Worm (Caenorhabditis elegans) whole organism, young adult: Measurements from ENCODE around the gene npr-4.

Experiments used
- B0035.1 ChIP-seq: sonication (generic microtip); optimal IDR thresholded peaks from 2 replicates; lab custom pipeline; 2016; ENCODE audit warnings: missing genetic modification characterization, mild to moderate bottlenecking, missing compliant biosample characterization, missing genotype, missing genetic modification reagents
- B0336.3 ChIP-seq: fragments of 200-800 bp; sonication (Bioruptor generic); IDR thresholded peaks from 2 replicates; pipeline ENCODE4 v1.3.6; 2022; ENCODE audit warnings: missing genetic modification characterization, missing compliant biosample characterization
- C17E4.6 ChIP-seq: fragments of 200-800 bp; sonication (Bioruptor generic); IDR thresholded peaks from 2 replicates; pipeline ENCODE4 v1.3.6; 2022; ENCODE audit warnings: missing genetic modification reagents, missing genetic modification characterization, missing compliant biosample characterization
- F39B2.1 ChIP-seq: fragments of 200-800 bp; sonication (Bioruptor generic); IDR thresholded peaks from 2 replicates; pipeline ENCODE4 v1.3.6; 2022; ENCODE audit warnings: missing genetic modification reagents, missing genetic modification characterization, missing compliant biosample characterization
- K11D2.4 ChIP-seq: fragments of 200-800 bp; sonication (Bioruptor generic); IDR thresholded peaks from 2 replicates; pipeline ENCODE4 v1.3.6; 2022; ENCODE audit warnings: missing genetic modification reagents, missing genetic modification characterization, missing compliant biosample characterization
- K12H6.12 ChIP-seq: fragments of 200-800 bp; sonication (Bioruptor generic); optimal IDR thresholded peaks from 2 replicates; lab custom pipeline; 2018; ENCODE audit warnings: mild to moderate bottlenecking, missing genetic modification characterization, missing compliant biosample characterization
- T26A5.8 ChIP-seq: sonication (generic microtip); optimal IDR thresholded peaks from 2 replicates; lab custom pipeline; 2016; ENCODE audit warnings: missing genetic modification characterization, missing compliant biosample characterization
- Y53G8AR.9 ChIP-seq: fragments of 200-800 bp; sonication (Bioruptor generic); conservative IDR thresholded peaks from 2 replicates; pipeline ENCODE4 v1.3.6; 2022; ENCODE audit warnings: missing genetic modification reagents, missing genetic modification characterization, missing compliant biosample characterization
- Y79H2A.3 ChIP-seq: fragments of 200-800 bp; sonication (Bioruptor generic); conservative IDR thresholded peaks from 2 replicates; pipeline ENCODE4 v1.3.6; 2022; ENCODE audit warnings: missing genetic modification reagents, missing genetic modification characterization, missing compliant biosample characterization
- akir-1 ChIP-seq: fragments of 200-800 bp; sonication (Bioruptor generic); optimal IDR thresholded peaks from 2 replicates; lab custom pipeline; 2018; ENCODE audit warnings: mild to moderate bottlenecking, missing genetic modification characterization, moderate library complexity, missing compliant biosample characterization
- aptf-3 ChIP-seq: fragments of 200-800 bp; sonication (Bioruptor generic); IDR thresholded peaks from 2 replicates; pipeline ENCODE4 v1.3.6; 2022; ENCODE audit warnings: missing genetic modification characterization, missing compliant biosample characterization
- athp-1 ChIP-seq: sonication (generic microtip); optimal IDR thresholded peaks from 2 replicates; lab custom pipeline; 2017; ENCODE audit warnings: mild to moderate bottlenecking, missing genetic modification characterization, missing compliant biosample characterization
- bed-1 ChIP-seq: fragments of 200-800 bp; sonication (Bioruptor generic); IDR thresholded peaks from 2 replicates; pipeline ENCODE4 v1.3.6; 2022; ENCODE audit warnings: missing genetic modification reagents, missing genetic modification characterization, missing compliant biosample characterization
- ccch-3 ChIP-seq: fragments of 200-800 bp; sonication (Bioruptor generic); optimal IDR thresholded peaks from 2 replicates; lab custom pipeline; 2018; ENCODE audit warnings: mild to moderate bottlenecking, missing genetic modification characterization, missing compliant biosample characterization
- ceh-27 ChIP-seq: fragments of 200-800 bp; sonication (Bioruptor generic); optimal IDR thresholded peaks from 2 replicates; lab custom pipeline; 2018; ENCODE audit warnings: mild to moderate bottlenecking, missing genetic modification characterization, moderate library complexity, missing compliant biosample characterization
- ceh-40 ChIP-seq: fragments of 200-800 bp; sonication (Bioruptor generic); IDR thresholded peaks from 2 replicates; pipeline ENCODE4 v1.3.6; 2022; ENCODE audit warnings: missing genetic modification characterization, missing compliant biosample characterization
- ceh-79 ChIP-seq: sonication (generic microtip); optimal IDR thresholded peaks from 2 replicates; lab custom pipeline; 2017; ENCODE audit warnings: mild to moderate bottlenecking, missing genetic modification characterization, missing compliant biosample characterization
- ceh-91 ChIP-seq: fragments of 200-800 bp; sonication (Bioruptor generic); IDR thresholded peaks from 2 replicates; pipeline ENCODE4 v1.3.6; 2022; ENCODE audit warnings: missing genetic modification reagents, missing genetic modification characterization, missing compliant biosample characterization
- die-1 ChIP-seq: sonication (generic microtip); optimal IDR thresholded peaks from 2 replicates; lab custom pipeline; 2016; ENCODE audit warnings: missing genotype, mild to moderate bottlenecking, missing genetic modification characterization, missing compliant biosample characterization
- efl-1 ChIP-seq: fragments of 150-350 bp; optimal IDR thresholded peaks from 2 replicates; lab custom pipeline; 2014; ENCODE audit warnings: missing biosample characterization, missing genetic modification reagents, missing genetic modification characterization
- fkh-3 ChIP-seq: sonication (generic microtip); optimal IDR thresholded peaks from 2 replicates; lab custom pipeline; 2016; ENCODE audit warnings: mild to moderate bottlenecking, missing genetic modification characterization, missing compliant biosample characterization
- hlh-12 ChIP-seq: sonication (generic microtip); optimal IDR thresholded peaks from 2 replicates; lab custom pipeline; 2016; ENCODE audit warnings: missing genetic modification characterization, missing compliant biosample characterization
- hlh-26 ChIP-seq: fragments of 200-800 bp; sonication (Bioruptor generic); conservative IDR thresholded peaks from 2 replicates; pipeline ENCODE4 v1.3.6; 2022; ENCODE audit warnings: missing genetic modification reagents, missing genetic modification characterization, missing compliant biosample characterization
- let-526 ChIP-seq: fragments of 200-800 bp; sonication (Bioruptor generic); IDR thresholded peaks from 2 replicates; pipeline ENCODE4 v1.3.6; 2022; ENCODE audit warnings: missing genetic modification reagents, missing genetic modification characterization, missing compliant biosample characterization
- let-607 ChIP-seq, 2 experiments: fragments of 200-800 bp in 1 of 2; sonication (Bioruptor generic) in 1 of 2; sonication (generic microtip) in 1 of 2; optimal IDR thresholded peaks; 2 replicates each; lab custom pipeline; 2016 to 2018; ENCODE audit warnings: mild to moderate bottlenecking in 2 of 2, missing compliant biosample characterization in 2 of 2, missing genetic modification characterization in 2 of 2, moderate library complexity in 2 of 2, missing genotype in 1 of 2
- lin-54 ChIP-seq: fragments of 200-800 bp; sonication (Bioruptor generic); optimal IDR thresholded peaks from 2 replicates; lab custom pipeline; 2018; ENCODE audit warnings: mild to moderate bottlenecking, missing genetic modification characterization, missing compliant biosample characterization
- mel-28 ChIP-seq: sonication (generic microtip); optimal IDR thresholded peaks from 2 replicates; lab custom pipeline; 2016; ENCODE audit warnings: borderline replicate concordance, mild to moderate bottlenecking, missing genetic modification characterization, missing compliant biosample characterization
- nfya-1 ChIP-seq: sonication (generic microtip); optimal IDR thresholded peaks from 2 replicates; lab custom pipeline; 2017; ENCODE audit warnings: antibody characterized with exemption, missing compliant biosample characterization, missing genetic modification characterization, borderline replicate concordance; ENCODE audit not compliant: insufficient read depth
- nfya-2 ChIP-seq: fragments of 200-800 bp; sonication (Bioruptor generic); IDR thresholded peaks from 2 replicates; pipeline ENCODE4 v1.3.6; 2022; ENCODE audit warnings: missing genetic modification reagents, missing genetic modification characterization, missing compliant biosample characterization
- nfyb-1 ChIP-seq: fragments of 200-800 bp; sonication (Bioruptor generic); IDR thresholded peaks from 2 replicates; pipeline ENCODE4 v1.3.6; 2022; ENCODE audit warnings: missing genetic modification reagents, missing genetic modification characterization, missing compliant biosample characterization
- nhr-179 ChIP-seq: sonication (generic microtip); optimal IDR thresholded peaks from 2 replicates; lab custom pipeline; 2016; ENCODE audit warnings: mild to moderate bottlenecking, missing genetic modification characterization, missing compliant biosample characterization
- nhr-80 ChIP-seq: sonication (generic microtip); optimal IDR thresholded peaks from 2 replicates; lab custom pipeline; 2016; ENCODE audit warnings: missing genetic modification characterization, missing compliant biosample characterization
- nhr-90 ChIP-seq: sonication (generic microtip); optimal IDR thresholded peaks from 2 replicates; lab custom pipeline; 2016; ENCODE audit warnings: missing genotype, mild to moderate bottlenecking, missing genetic modification characterization, missing compliant biosample characterization
- pbrm-1 ChIP-seq: fragments of 200-800 bp; sonication (Bioruptor generic); IDR thresholded peaks from 2 replicates; pipeline ENCODE4 v1.3.6; 2022; ENCODE audit warnings: missing genetic modification reagents, missing genetic modification characterization, missing compliant biosample characterization
- pha-4 ChIP-seq: fragments of 150-350 bp; sonication (generic microtip); optimal IDR thresholded peaks from 2 replicates; lab custom pipeline; 2014; ENCODE audit warnings: missing biosample characterization, missing genetic modification reagents, missing genetic modification characterization
- rpc-1 ChIP-seq, 2 experiments: fragments of 150-350 bp in 1 of 2; sonication (generic microtip) in 1 of 2; optimal IDR thresholded peaks; 2 replicates each; lab custom pipeline; 2014 to 2018; ENCODE audit warnings: missing biosample characterization in 1 of 2, missing genetic modification characterization in 1 of 2, missing genetic modification reagents in 1 of 2, missing genotype in 1 of 2
- snpc-1.3 ChIP-seq: sonication (generic microtip); optimal IDR thresholded peaks from 2 replicates; lab custom pipeline; 2017; ENCODE audit warnings: missing genetic modification characterization, mild to moderate bottlenecking, missing compliant biosample characterization, antibody characterized with exemption, moderate library complexity, missing genotype, missing genetic modification reagents; ENCODE audit not compliant: insufficient read depth
- snpc-3.4 ChIP-seq: sonication (generic microtip); optimal IDR thresholded peaks from 2 replicates; lab custom pipeline; 2017; ENCODE audit warnings: missing genetic modification characterization, mild to moderate bottlenecking, missing compliant biosample characterization, antibody characterized with exemption, moderate library complexity, missing genotype, missing genetic modification reagents
- unc-62 ChIP-seq: fragments of 150-350 bp; optimal IDR thresholded peaks from 2 replicates; lab custom pipeline; 2014; ENCODE audit warnings: missing biosample characterization, missing genetic modification reagents, missing genetic modification characterization
- ztf-18 ChIP-seq: sonication (generic microtip); optimal IDR thresholded peaks from 2 replicates; lab custom pipeline; 2016; ENCODE audit warnings: missing genotype, mild to moderate bottlenecking, missing genetic modification characterization, missing compliant biosample characterization
- ztf-26 ChIP-seq: sonication (generic microtip); optimal IDR thresholded peaks from 2 replicates; lab custom pipeline; 2017; ENCODE audit warnings: missing genetic modification characterization, missing compliant biosample characterization
- ztf-6 ChIP-seq: fragments of 200-800 bp; sonication (Bioruptor generic); IDR thresholded peaks from 2 replicates; pipeline ENCODE4 v1.3.6; 2022; ENCODE audit warnings: missing genetic modification reagents, missing genetic modification characterization, missing compliant biosample characterization

The npr-4 gene

DNA sequence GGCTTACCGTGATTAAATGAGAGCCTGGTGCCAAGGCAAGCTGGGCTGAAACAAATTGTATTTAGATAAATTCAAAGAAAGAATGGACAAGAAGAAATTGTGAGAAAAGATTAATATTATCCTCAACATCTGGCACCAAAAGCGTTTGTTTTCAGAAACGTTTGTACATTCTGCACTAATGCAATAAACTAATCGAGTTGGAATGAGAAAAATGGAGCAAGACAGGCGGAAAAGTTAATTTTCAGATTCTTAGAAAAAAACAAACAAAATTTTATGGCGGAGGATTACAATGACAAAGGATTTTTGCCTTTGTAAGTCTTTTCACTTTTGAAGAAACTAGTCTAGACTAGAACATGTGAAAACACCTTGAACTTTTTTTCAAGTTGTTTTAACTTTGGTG is at the start of gene npr-4:
TSS of gene npr-4 (minus strand) at position 52 of the 400 bp plus-strand sequence.
- TF ChIP-seq lin-54 (GFP tag; lab: Kevin White, UChicago): no peak
- TF ChIP-seq Y79H2A.3 (GFP tag; lab: Robert Waterston, UW): no peak
- TF ChIP-seq B0035.1 (tag; lab: Kevin White, UChicago): no peak
- TF ChIP-seq snpc-3.4 (tag; lab: Kevin White, UChicago): no peak
- TF ChIP-seq rpc-1 (optimal IDR thresholded peaks at IDR 0.05; lab: Kevin White, UChicago): no peak
- no peak for TF ChIP-seq rpc-1 (tag; optimal IDR thresholded peaks at IDR 0.05; lab: Kevin White, UChicago)
- TF ChIP-seq ztf-26: no peak
- TF ChIP-seq nhr-90 (tag; lab: Kevin White, UChicago): no peak
- no peak for TF ChIP-seq K12H6.12
- TF ChIP-seq bed-1: no peak
- no peak for TF ChIP-seq fkh-3 (tag; lab: Kevin White, UChicago)

DNA sequence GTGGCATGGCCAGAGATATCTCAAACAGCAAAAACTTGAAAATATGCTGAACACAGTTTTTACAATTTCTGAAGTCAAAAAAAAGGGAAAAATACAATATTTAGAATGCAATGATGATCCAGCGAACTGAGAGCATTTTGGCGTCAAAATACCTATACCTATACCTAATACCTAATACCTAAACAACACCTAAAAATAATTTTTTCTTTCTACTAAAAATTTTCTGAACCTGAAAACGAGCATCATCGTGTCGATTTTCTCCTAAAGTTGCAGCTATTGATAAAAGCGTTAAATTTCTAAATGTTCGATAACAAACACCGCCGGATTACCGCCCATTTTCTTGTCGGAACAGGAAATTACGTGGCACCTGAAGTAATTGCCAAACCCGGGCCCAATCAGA is 45.4 kb upstream of the npr-4 start, which contains the start of gene T24D5.4:
TSS of gene T24D5.4 (plus strand) at position 301 of the 400 bp plus-strand sequence.
- TF ChIP-seq ccch-3 (GFP tag; lab: Kevin White, UChicago) (no peak), fkh-3 (tag; lab: Kevin White, UChicago) (no peak), Y53G8AR.9 (no peak), snpc-1.3 (tag; lab: Kevin White, UChicago) (no peak), hlh-12 (no peak), die-1 (no peak), C17E4.6 (no peak), akir-1 (no peak), nhr-90 (tag; lab: Kevin White, UChicago) (no peak), efl-1 (no peak), ceh-27 (GFP tag; lab: Kevin White, UChicago) (no peak), nhr-179 (tag; lab: Kevin White, UChicago) (no peak), ceh-79 (tag; lab: Kevin White, UChicago) (no peak), ztf-6 (GFP tag; lab: Robert Waterston, UW) (no peak), ceh-91 (no peak), F39B2.1 (GFP tag; lab: Robert Waterston, UW) (no peak), unc-62 (GFP tag; lab: Kevin White, UChicago) (no peak)

DNA sequence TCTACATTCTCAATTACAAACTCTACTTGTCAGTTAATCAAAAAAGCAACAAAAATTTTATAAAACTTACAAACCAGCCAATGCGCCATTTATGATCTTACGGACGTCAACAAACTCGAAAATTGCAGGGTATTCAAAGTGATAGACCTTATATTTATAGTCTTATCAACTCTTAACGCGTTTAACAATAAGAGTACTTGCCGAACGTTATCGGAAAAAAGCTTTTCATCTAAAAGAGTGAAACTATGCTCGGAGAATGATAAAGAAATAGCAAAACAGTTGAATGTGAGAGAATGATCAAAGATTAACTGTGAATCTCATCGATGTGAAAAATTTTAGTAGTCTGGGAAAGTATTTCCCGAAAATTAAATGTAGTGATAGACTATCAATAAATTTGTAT is 44.5 kb upstream of the npr-4 start:
- no peak for TF ChIP-seq fkh-3 (tag; lab: Kevin White, UChicago)
- TF ChIP-seq nhr-80: peak; percentile 74

DNA sequence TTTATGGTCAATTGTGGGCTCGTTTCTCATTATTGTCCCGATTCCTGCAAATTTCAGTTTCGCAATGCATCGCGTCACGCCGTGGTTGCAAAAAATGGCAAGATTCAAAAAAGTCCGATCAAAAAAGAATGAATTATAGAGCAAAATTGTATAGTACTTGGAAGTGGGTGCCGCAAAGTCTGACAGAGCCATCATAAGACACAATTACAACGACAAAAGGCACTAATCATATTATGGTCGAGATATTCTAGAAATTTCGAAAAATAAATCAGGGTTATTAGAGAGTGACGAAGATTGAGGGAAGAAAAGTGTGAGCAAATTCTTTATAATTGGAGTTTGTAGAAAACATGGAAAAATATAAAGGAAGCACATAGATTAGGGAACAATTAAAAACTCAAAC is 43.7 kb upstream of the npr-4 start:
- no peak for TF ChIP-seq K11D2.4 (GFP tag; lab: Robert Waterston, UW)
- no peak for TF ChIP-seq let-607 (tag; optimal IDR thresholded peaks at IDR 0.05; lab: Kevin White, UChicago)
- TF ChIP-seq mel-28 (tag; lab: Kevin White, UChicago): no peak
- TF ChIP-seq ceh-91: no peak
- no peak for TF ChIP-seq B0336.3 (GFP tag; lab: Robert Waterston, UW)
- TF ChIP-seq hlh-26 (GFP tag; lab: Robert Waterston, UW): no peak

DNA sequence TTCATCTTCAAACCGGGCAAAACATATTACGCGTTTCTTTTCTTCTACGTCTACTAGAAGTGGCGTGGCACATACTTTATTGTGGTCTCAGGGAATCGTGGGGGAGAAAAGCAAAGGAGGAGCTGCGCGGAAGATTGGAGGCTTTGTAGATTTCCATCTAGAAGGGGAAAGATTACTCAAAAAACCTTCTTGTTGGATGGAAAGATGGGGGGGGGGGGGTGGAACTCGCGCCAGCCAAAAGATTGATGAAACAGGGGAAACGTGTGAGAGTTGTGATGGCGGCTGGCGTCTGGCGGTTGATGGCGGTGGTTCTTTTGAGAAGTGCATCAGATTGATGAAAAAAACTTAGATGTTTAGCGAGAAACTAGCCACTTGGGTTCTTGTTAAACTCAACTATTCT is 38.0 kb upstream of the npr-4 start:
- no peak for TF ChIP-seq athp-1
- TF ChIP-seq pbrm-1 (GFP tag; lab: Robert Waterston, UW): no peak
- TF ChIP-seq nhr-80: no peak
- no peak for TF ChIP-seq Y79H2A.3 (GFP tag; lab: Robert Waterston, UW)
- TF ChIP-seq nfya-1: no peak
- TF ChIP-seq ceh-40 (GFP tag; lab: Robert Waterston, UW): no peak
- TF ChIP-seq pha-4 (tag; lab: Kevin White, UChicago): no peak
- no peak for TF ChIP-seq mel-28 (tag; lab: Kevin White, UChicago)
- TF ChIP-seq T26A5.8: no peak
- TF ChIP-seq nfya-2 (GFP tag; lab: Robert Waterston, UW): no peak
- no peak for TF ChIP-seq ztf-26
- TF ChIP-seq aptf-3 (GFP tag; lab: Robert Waterston, UW): no peak
- no peak for TF ChIP-seq let-526 (GFP tag; lab: Robert Waterston, UW)
- TF ChIP-seq ztf-18 (tag; lab: Kevin White, UChicago): no peak
- TF ChIP-seq nfyb-1 (GFP tag; lab: Robert Waterston, UW): no peak
